Fruit fly (Drosophila melanogaster): ENCODE measurements around the gene Saysd1.
A peak's percentile ranks its signal among the peaks of the same experiment; 100 is the strongest.

The Saysd1 gene

dm6 chr3R:25176517-25176916 is 38.5 kb downstream of the Saysd1 start (continued):
- TF ChIP-seq bbx (GFP tag; IDR thresholded peaks at IDR 0.05; ENCODE audit: partially characterized antibody) (no peak), CG42726 (GFP tag; IDR thresholded peaks at IDR 0.05; ENCODE audit: partially characterized antibody) (no peak), CG32772 (GFP tag; IDR thresholded peaks at IDR 0.05) (no peak), CG9932 (GFP tag; IDR thresholded peaks at IDR 0.05) (no peak), CG14965 (GFP tag; optimal IDR thresholded peaks at IDR 0.05; ENCODE audit: borderline replicate concordance) (no peak), CG11456 (GFP tag; IDR thresholded peaks at IDR 0.05) (no peak), CG12769 (tag; optimal IDR thresholded peaks at IDR 0.05) (no peak), vnd (GFP tag; IDR thresholded peaks at IDR 0.05; ENCODE audit: partially characterized antibody) (no peak), org-1 (GFP tag; optimal IDR thresholded peaks at IDR 0.05) (no peak), croc (GFP tag; conservative IDR thresholded peaks at IDR 0.05) (no peak), ranshi (GFP tag; IDR thresholded peaks at IDR 0.05) (no peak), Six4 (GFP tag; optimal IDR thresholded peaks at IDR 0.05) (no peak), Gug (GFP tag; IDR thresholded peaks at IDR 0.05) (no peak), CG11093 (GFP tag; IDR thresholded peaks at IDR 0.05) (no peak), MTF-1 (GFP tag; optimal IDR thresholded peaks at IDR 0.05; ENCODE audit: borderline replicate concordance) (no peak), CG17912 (GFP tag; optimal IDR thresholded peaks at IDR 0.05) (no peak), Med (GFP tag) (peak; percentile 77), CG6689 (GFP tag; IDR thresholded peaks at IDR 0.05) (no peak), Pdp1 (GFP tag; optimal IDR thresholded peaks at IDR 0.05) (peak in 1 of 2 experiments; percentile 12), bcd (GFP tag; optimal IDR thresholded peaks at IDR 0.05) (no peak), BtbVII (GFP tag; optimal IDR thresholded peaks at IDR 0.05) (no peak), Dref (GFP tag; IDR thresholded peaks at IDR 0.05) (no peak), CG8388 (GFP tag; optimal IDR thresholded peaks at IDR 0.05) (no peak), CG11560 (tag; IDR thresholded peaks at IDR 0.05) (no peak), zf30C (GFP tag; optimal IDR thresholded peaks at IDR 0.05) (peak; percentile 58), CG14710 (tag; optimal IDR thresholded peaks at IDR 0.05) (no peak), tap (tag; optimal IDR thresholded peaks at IDR 0.05) (no peak), CG18764 (GFP tag; optimal IDR thresholded peaks at IDR 0.05) (no peak), CG2712 (tag; optimal IDR thresholded peaks at IDR 0.05) (peak; percentile 13), CG2678 (tag; optimal IDR thresholded peaks at IDR 0.05) (peak; percentile 24), gt (GFP tag; IDR thresholded peaks at IDR 0.05) (no peak), CG17361 (GFP tag; IDR thresholded peaks at IDR 0.05) (no peak), CG1792 (GFP tag; optimal IDR thresholded peaks at IDR 0.05) (no peak), CG7745 (tag; optimal IDR thresholded peaks at IDR 0.05) (no peak), jumu (GFP tag; optimal IDR thresholded peaks at IDR 0.05) (no peak), wdn (GFP tag; IDR thresholded peaks at IDR 0.05) (no peak), CG10147 (GFP tag; optimal IDR thresholded peaks at IDR 0.05) (no peak), CG1832 (GFP tag; optimal IDR thresholded peaks at IDR 0.05) (no peak), Asciz (GFP tag; optimal IDR thresholded peaks at IDR 0.05) (no peak), ap (GFP tag; IDR thresholded peaks at IDR 0.05) (no peak), CG1024 (GFP tag; IDR thresholded peaks at IDR 0.05) (0 out of 2 replicates have a peak, but pooled peaks have one; percentile 5), Dfd (GFP tag; optimal IDR thresholded peaks at IDR 0.05) (no peak), CG14667 (GFP tag; IDR thresholded peaks at IDR 0.05) (no peak), Lhr (GFP tag; optimal IDR thresholded peaks at IDR 0.05) (no peak), dati (GFP tag; IDR thresholded peaks at IDR 0.05) (no peak), CG6854 (GFP tag; optimal IDR thresholded peaks at IDR 0.05) (no peak), HLH54F (GFP tag; optimal IDR thresholded peaks at IDR 0.05) (no peak), pb (GFP tag; optimal IDR thresholded peaks at IDR 0.05) (no peak), CG11696 (GFP tag; IDR thresholded peaks at IDR 0.05) (no peak), CG3838 (GFP tag; optimal IDR thresholded peaks at IDR 0.05) (no peak), Sox102F (GFP tag; optimal IDR thresholded peaks at IDR 0.05) (peak; percentile 18), CG4617 (GFP tag; optimal IDR thresholded peaks at IDR 0.05; ENCODE audit: borderline replicate concordance) (no peak)

All from whole organism, embryonic.